Worm (Caenorhabditis elegans) whole organism, L4 larva: ENCODE data around the gene fbxa-165.

Experiments
- F44E2.7 ChIP-seq: fragments of 200-800 bp; sonication (Bioruptor generic); IDR thresholded peaks from 2 replicates; pipeline ENCODE4 v2.1.2; 2022; ENCODE audit warnings: missing genetic modification characterization, missing compliant biosample characterization
- ama-1 ChIP-seq: fragments of 150-350 bp; optimal IDR thresholded peaks from 2 replicates; lab custom pipeline; 2014; ENCODE audit warnings: inconsistent platforms, mixed read lengths
- arid-1 ChIP-seq: fragments of 200-800 bp; sonication (Bioruptor generic); conservative IDR thresholded peaks from 2 replicates; pipeline ENCODE4 v1.3.6; 2022; ENCODE audit warnings: missing genetic modification reagents, missing genetic modification characterization, missing compliant biosample characterization
- ceh-44 ChIP-seq: fragments of 200-800 bp; sonication (Bioruptor generic); IDR thresholded peaks from 2 replicates; pipeline ENCODE4 v1.3.6; 2022; ENCODE audit warnings: missing genetic modification reagents, missing genetic modification characterization, missing compliant biosample characterization
- hlh-30 ChIP-seq: sonication (generic microtip); optimal IDR thresholded peaks from 2 replicates; lab custom pipeline; 2017; ENCODE audit warnings: antibody characterized with exemption, mild to moderate bottlenecking, missing genetic modification characterization, missing compliant biosample characterization; ENCODE audit not compliant: insufficient read depth
- lin-39 ChIP-seq: fragments of 150-350 bp; optimal IDR thresholded peaks from 2 replicates; lab custom pipeline; 2014; ENCODE audit warnings: missing biosample characterization, missing genetic modification reagents, missing genetic modification characterization
- mxl-2 ChIP-seq: fragments of 200-800 bp; sonication (Bioruptor generic); conservative IDR thresholded peaks from 2 replicates; pipeline ENCODE4 v1.3.6; 2022; ENCODE audit warnings: missing genetic modification reagents, missing genetic modification characterization, missing compliant biosample characterization
- nhr-25 ChIP-seq: sonication (generic microtip); optimal IDR thresholded peaks from 2 replicates; lab custom pipeline; 2017; ENCODE audit warnings: missing genetic modification characterization, mild to moderate bottlenecking, missing compliant biosample characterization, antibody characterized with exemption, moderate library complexity, borderline replicate concordance; ENCODE audit not compliant: insufficient read depth
- pqm-1 ChIP-seq: sonication (generic microtip); optimal IDR thresholded peaks from 2 replicates; lab custom pipeline; 2017; ENCODE audit warnings: missing biosample characterization, missing genetic modification characterization
- spr-3 ChIP-seq: fragments of 200-800 bp; sonication (Bioruptor generic); optimal IDR thresholded peaks from 2 replicates; lab custom pipeline; 2018; ENCODE audit warnings: mild to moderate bottlenecking, missing genetic modification characterization, missing compliant biosample characterization

- no peak for TF ChIP-seq hlh-30
- TF ChIP-seq nhr-25 (tag; lab: Kevin White, UChicago), result no peak
- peak; percentile 41 for TF ChIP-seq pqm-1 (tag; lab: Kevin White, UChicago)
- no peak for TF ChIP-seq ceh-44
- TF ChIP-seq lin-39 (tag; lab: Kevin White, UChicago), result no peak
- TF ChIP-seq ama-1 (lab: Kevin White, UChicago), result no peak
- no peak for TF ChIP-seq mxl-2
- TF ChIP-seq arid-1 (GFP tag; lab: Robert Waterston, UW), result no peak
- TF ChIP-seq F44E2.7, result no peak
- no peak for TF ChIP-seq spr-3 (GFP tag; lab: Kevin White, UChicago)
These were observed 5.7 kb downstream of the fbxa-165 start, which contains the start of gene fbxa-163 for ce11 chrII:1610630-1611029.
